Fruit fly (Drosophila melanogaster): ENCODE measurements around the gene CG4022.

The CG4022 gene

dm6 chr3L:9425838-9426237 is 15.2 kb upstream of the CG4022 start (continued):
- TF ChIP-seq Ssrp (tag; optimal IDR thresholded peaks at IDR 0.05) = peak; percentile 28
- TF ChIP-seq MTF-1 (GFP tag; optimal IDR thresholded peaks at IDR 0.05; ENCODE audit: borderline replicate concordance) = no peak
- TF ChIP-seq CG4820 (GFP tag; optimal IDR thresholded peaks at IDR 0.05) = no peak
- peak; percentile 25 for TF ChIP-seq tin (GFP tag; optimal IDR thresholded peaks at IDR 0.05)
- no peak for TF ChIP-seq CG6813 (GFP tag; optimal IDR thresholded peaks at IDR 0.05)
- TF ChIP-seq yki (optimal IDR thresholded peaks at IDR 0.05) = no peak
- TF ChIP-seq CG8290 (GFP tag; optimal IDR thresholded peaks at IDR 0.05) = no peak
- no peak for TF ChIP-seq CG8290 (tag; optimal IDR thresholded peaks at IDR 0.05)
- TF ChIP-seq wdn (GFP tag; IDR thresholded peaks at IDR 0.05) = no peak
- no peak for TF ChIP-seq Eip74EF (GFP tag; optimal IDR thresholded peaks at IDR 0.05)
- peak; percentile 20 for TF ChIP-seq CG17385 (GFP tag; optimal IDR thresholded peaks at IDR 0.05)
- TF ChIP-seq klu (GFP tag; IDR thresholded peaks at IDR 0.05) = no peak
- TF ChIP-seq CG11398 (GFP tag; optimal IDR thresholded peaks at IDR 0.05) = no peak
- 0 out of 3 replicates have a peak, but pooled peaks have one; percentile 17 for TF ChIP-seq ken (GFP tag; IDR thresholded peaks at IDR 0.05)
- peak; percentile 29 for TF ChIP-seq CG30403 (GFP tag; optimal IDR thresholded peaks at IDR 0.05)
- TF ChIP-seq dmrt99B (tag; optimal IDR thresholded peaks at IDR 0.05) = peak; percentile 26
- peak; percentile 14 for TF ChIP-seq Hmr (GFP tag; optimal IDR thresholded peaks at IDR 0.05)
- TF ChIP-seq Dll (GFP tag; IDR thresholded peaks at IDR 0.05; ENCODE audit: partially characterized antibody) = no peak
- peak; percentile 32 for TF ChIP-seq CG2678 (tag; optimal IDR thresholded peaks at IDR 0.05)
- TF ChIP-seq CG11093 (GFP tag; IDR thresholded peaks at IDR 0.05) = no peak
- no peak for TF ChIP-seq odd (GFP tag; optimal IDR thresholded peaks at IDR 0.05)
- TF ChIP-seq CG2712 (tag; optimal IDR thresholded peaks at IDR 0.05) = peak; percentile 22
- no peak for TF ChIP-seq eyg (GFP tag; optimal IDR thresholded peaks at IDR 0.05)
- TF ChIP-seq CG14965 (GFP tag; optimal IDR thresholded peaks at IDR 0.05; ENCODE audit: borderline replicate concordance) = no peak
- peak; percentile 12 for TF ChIP-seq CG10979 (tag; optimal IDR thresholded peaks at IDR 0.05)
- TF ChIP-seq salm (tag; optimal IDR thresholded peaks at IDR 0.05) = no peak
- no peak for TF ChIP-seq hth (optimal IDR thresholded peaks at IDR 0.05)
- no peak for TF ChIP-seq bab2 (GFP tag; optimal IDR thresholded peaks at IDR 0.05)
- no peak for TF ChIP-seq Jarid2 (GFP tag; optimal IDR thresholded peaks at IDR 0.05)
- TF ChIP-seq Mad (GFP tag; optimal IDR thresholded peaks at IDR 0.05) = no peak
- TF ChIP-seq CG11696 (GFP tag; IDR thresholded peaks at IDR 0.05) = peak; percentile 82
- no peak for TF ChIP-seq CG34376 (GFP tag; optimal IDR thresholded peaks at IDR 0.05)
- TF ChIP-seq CG3163 (GFP tag; optimal IDR thresholded peaks at IDR 0.05) = no peak
- no peak for TF ChIP-seq fd64A (GFP tag; optimal IDR thresholded peaks at IDR 0.05)
- TF ChIP-seq H2.0 (GFP tag; IDR thresholded peaks at IDR 0.05) = no peak
- TF ChIP-seq Hey (tag; optimal IDR thresholded peaks at IDR 0.05) = no peak
- peak; percentile 32 for TF ChIP-seq CG12219 (GFP tag; optimal IDR thresholded peaks at IDR 0.05)
- peak; percentile 26; the same call in 1 of the 2 replicates for TF ChIP-seq CG14441 (GFP tag; IDR thresholded peaks at IDR 0.05)
- no peak for TF ChIP-seq exex (tag; optimal IDR thresholded peaks at IDR 0.05)
- TF ChIP-seq cato (GFP tag; optimal IDR thresholded peaks at IDR 0.05; ENCODE audit: borderline replicate concordance) = no peak
- peak; percentile 13 for TF ChIP-seq mam (GFP tag; optimal IDR thresholded peaks at IDR 0.05)
- TF ChIP-seq chm (GFP tag; IDR thresholded peaks at IDR 0.05) = peak; percentile 21; the same call in 1 of the 2 replicates
- TF ChIP-seq CG3726 (GFP tag; IDR thresholded peaks at IDR 0.05) = no peak
- peak; percentile 17; the same call in 1 of the 2 replicates for TF ChIP-seq stc (GFP tag; IDR thresholded peaks at IDR 0.05)
- no peak for TF ChIP-seq CG12744 (GFP tag; optimal IDR thresholded peaks at IDR 0.05)
- TF ChIP-seq CG8478 (optimal IDR thresholded peaks at IDR 0.05) = no peak

Data from whole organism, embryonic.